ENCODE assay signal across 1 fruit fly cellular context in genomic region chr3R:27208724-27209343, dm6.
A peak's percentile ranks its signal among the peaks of the same experiment; 100 is the strongest.
TF ChIP-seq lines count a peak whose summit lies in the region.

No protein-coding gene starts in this region.

TF ChIP-seq in whole organism, embryonic, 481 proteins besides CTCF, POLR2A, EP300 and RAD21 (continued from another document and continues in another):
- TF ChIP-seq CG8290 (GFP tag; optimal IDR thresholded peaks at IDR 0.05; lab: Kevin White, UChicago) (peak; percentile 27), CG8290 (tag; optimal IDR thresholded peaks at IDR 0.05; lab: Kevin White, UChicago) (peak in 1 of 2 experiments; percentile 24), Rx (GFP tag; IDR thresholded peaks at IDR 0.05; lab: Robert Waterston, UW) (no peak), CG2116 (GFP tag; optimal IDR thresholded peaks at IDR 0.05; lab: Kevin White, UChicago) (peak; percentile 4), CG10979 (tag; optimal IDR thresholded peaks at IDR 0.05; lab: Kevin White, UChicago) (peak; percentile 3), CG3847 (GFP tag; IDR thresholded peaks at IDR 0.05; lab: Robert Waterston, UW) (peak; percentile 36), Drgx (GFP tag; IDR thresholded peaks at IDR 0.05; lab: Robert Waterston, UW) (no peak), h (optimal IDR thresholded peaks at IDR 0.05; lab: Kevin White, UChicago) (no peak), Sry-δ (GFP tag; optimal IDR thresholded peaks at IDR 0.05; lab: Kevin White, UChicago) (peak; percentile 19), CG6813 (GFP tag; optimal IDR thresholded peaks at IDR 0.05; lab: Kevin White, UChicago) (peak; percentile 57), Doc2 (GFP tag; IDR thresholded peaks at IDR 0.05; lab: Robert Waterston, UW) (no peak), CG12299 (tag; optimal IDR thresholded peaks at IDR 0.05; lab: Kevin White, UChicago) (no peak), CG31365 (tag; optimal IDR thresholded peaks at IDR 0.05; lab: Kevin White, UChicago) (no peak), Ptx1 (GFP tag; IDR thresholded peaks at IDR 0.05; lab: Robert Waterston, UW) (0 out of 2 replicates have a peak, but pooled peaks have one; percentile 15), CG6175 (GFP tag; IDR thresholded peaks at IDR 0.05; lab: Robert Waterston, UW) (no peak), knrl (GFP tag; IDR thresholded peaks at IDR 0.05; lab: Robert Waterston, UW; ENCODE audit: partially characterized antibody) (no peak), CG17361 (GFP tag; IDR thresholded peaks at IDR 0.05; lab: Robert Waterston, UW) (0 out of 3 replicates have a peak, but pooled peaks have one; percentile 12), unc-4 (GFP tag; IDR thresholded peaks at IDR 0.05; lab: Robert Waterston, UW; ENCODE audit: partially characterized antibody) (no peak), CG12236 (GFP tag; optimal IDR thresholded peaks at IDR 0.05; lab: Kevin White, UChicago) (peak; percentile 45), fd96Cb (tag; optimal IDR thresholded peaks at IDR 0.05; lab: Kevin White, UChicago) (peak; percentile 0), Lim3 (GFP tag; IDR thresholded peaks at IDR 0.05; lab: Robert Waterston, UW) (no peak), CG17359 (tag; optimal IDR thresholded peaks at IDR 0.05; lab: Kevin White, UChicago) (peak; percentile 60), Oli (tag; optimal IDR thresholded peaks at IDR 0.05; lab: Kevin White, UChicago) (no peak), sr (GFP tag; IDR thresholded peaks at IDR 0.05; lab: Robert Waterston, UW) (peak; percentile 52; the same call in 1 of the 3 replicates), CG12155 (GFP tag; optimal IDR thresholded peaks at IDR 0.05; lab: Kevin White, UChicago) (no peak), scrt (GFP tag; optimal IDR thresholded peaks at IDR 0.05; lab: Kevin White, UChicago) (no peak), CG17186 (GFP tag; optimal IDR thresholded peaks at IDR 0.05; lab: Kevin White, UChicago) (no peak), Elba2 (GFP tag; optimal IDR thresholded peaks at IDR 0.05; lab: Kevin White, UChicago) (no peak), ase (GFP tag; IDR thresholded peaks at IDR 0.05; lab: Robert Waterston, UW) (peak; percentile 52; the same call in 1 of the 3 replicates), nmo (GFP tag; optimal IDR thresholded peaks at IDR 0.05; lab: Kevin White, UChicago) (no peak), CG14014 (GFP tag; IDR thresholded peaks at IDR 0.05; lab: Robert Waterston, UW) (peak; percentile 27; the same call in 1 of the 2 replicates), usp (GFP tag; optimal IDR thresholded peaks at IDR 0.05; lab: Kevin White, UChicago) (no peak), grn (GFP tag; optimal IDR thresholded peaks at IDR 0.05; lab: Kevin White, UChicago) (peak; percentile 26), Nf-YB (GFP tag; optimal IDR thresholded peaks at IDR 0.05; lab: Kevin White, UChicago) (peak; percentile 9), Mad (GFP tag; optimal IDR thresholded peaks at IDR 0.05; lab: Kevin White, UChicago) (no peak), CG16779 (GFP tag; IDR thresholded peaks at IDR 0.05; lab: Robert Waterston, UW) (no peak), CkIIα-i1 (GFP tag; IDR thresholded peaks at IDR 0.05; lab: Robert Waterston, UW) (no peak), Dad (GFP tag; optimal IDR thresholded peaks at IDR 0.05; lab: Kevin White, UChicago) (no peak), CG13287 (GFP tag; IDR thresholded peaks at IDR 0.05; lab: Robert Waterston, UW; ENCODE audit: partially characterized antibody) (no peak), ara (GFP tag; IDR thresholded peaks at IDR 0.05; lab: Robert Waterston, UW) (peak; percentile 69), CG13775 (GFP tag; optimal IDR thresholded peaks at IDR 0.05; lab: Kevin White, UChicago) (no peak), Tbp (GFP tag; optimal IDR thresholded peaks at IDR 0.05; lab: Kevin White, UChicago) (no peak), BEAF-32 (GFP tag; optimal IDR thresholded peaks at IDR 0.05; lab: Kevin White, UChicago) (no peak), CG12659 (GFP tag; optimal IDR thresholded peaks at IDR 0.05; lab: Kevin White, UChicago) (peak; percentile 36), yki (optimal IDR thresholded peaks at IDR 0.05; lab: Kevin White, UChicago) (no peak), CG16815 (GFP tag; optimal IDR thresholded peaks at IDR 0.05; lab: Kevin White, UChicago) (no peak), CG9437 (GFP tag; optimal IDR thresholded peaks at IDR 0.05; lab: Kevin White, UChicago) (no peak), psq (GFP tag; optimal IDR thresholded peaks at IDR 0.05; lab: Kevin White, UChicago) (no peak), CG1529 (GFP tag; optimal IDR thresholded peaks at IDR 0.05; lab: Kevin White, UChicago) (peak; percentile 5), dm (GFP tag; optimal IDR thresholded peaks at IDR 0.05; lab: Kevin White, UChicago) (peak; percentile 7), Abd-B (GFP tag; optimal IDR thresholded peaks at IDR 0.05; lab: Kevin White, UChicago) (no peak), CG8944 (GFP tag; optimal IDR thresholded peaks at IDR 0.05; lab: Kevin White, UChicago) (peak; percentile 17), CG17328 (GFP tag; IDR thresholded peaks at IDR 0.05; lab: Robert Waterston, UW) (peak; percentile 47; the same call in 1 of the 2 replicates), cg (GFP tag; optimal IDR thresholded peaks at IDR 0.05; lab: Kevin White, UChicago) (no peak), CG16863 (GFP tag; optimal IDR thresholded peaks at IDR 0.05; lab: Kevin White, UChicago) (peak; percentile 43), B-H1 (GFP tag; IDR thresholded peaks at IDR 0.05; lab: Robert Waterston, UW) (peak; percentile 33; the same call in 1 of the 3 replicates), Awh (GFP tag; IDR thresholded peaks at IDR 0.05; lab: Robert Waterston, UW) (peak; percentile 84), sug (tag; optimal IDR thresholded peaks at IDR 0.05; lab: Kevin White, UChicago) (no peak), Vsx1 (GFP tag; optimal IDR thresholded peaks at IDR 0.05; lab: Kevin White, UChicago) (peak; percentile 54), zen (tag; optimal IDR thresholded peaks at IDR 0.05; lab: Kevin White, UChicago) (peak; percentile 43), wor (GFP tag; IDR thresholded peaks at IDR 0.05; lab: Robert Waterston, UW) (no peak), Doc3 (GFP tag; IDR thresholded peaks at IDR 0.05; lab: Robert Waterston, UW; ENCODE audit: partially characterized antibody) (no peak), CG4707 (GFP tag; optimal IDR thresholded peaks at IDR 0.05; lab: Kevin White, UChicago) (peak; percentile 8), CG10565 (GFP tag; optimal IDR thresholded peaks at IDR 0.05; lab: Kevin White, UChicago) (no peak), insv (GFP tag; optimal IDR thresholded peaks at IDR 0.05; lab: Kevin White, UChicago) (no peak), jumu (GFP tag; optimal IDR thresholded peaks at IDR 0.05; lab: Kevin White, UChicago) (no peak), E2f2 (GFP tag; IDR thresholded peaks at IDR 0.05; lab: Robert Waterston, UW) (0 out of 2 replicates have a peak, but pooled peaks have one; percentile 10), inv (GFP tag; IDR thresholded peaks at IDR 0.05; lab: Robert Waterston, UW; ENCODE audit: partially characterized antibody) (no peak), CG15514 (GFP tag; optimal IDR thresholded peaks at IDR 0.05; lab: Kevin White, UChicago) (peak; percentile 12), pan (optimal IDR thresholded peaks at IDR 0.05; lab: Kevin White, UChicago) (no peak), pan (GFP tag; optimal IDR thresholded peaks at IDR 0.05 in 1 of 2, IDR thresholded peaks at IDR 0.05 in 1 of 2) (peak in 1 of 2 experiments; percentile 60), al (GFP tag; IDR thresholded peaks at IDR 0.05; lab: Robert Waterston, UW) (peak; percentile 31; the same call in 1 of the 2 replicates), sens-2 (GFP tag; IDR thresholded peaks at IDR 0.05; lab: Robert Waterston, UW) (no peak), CG14050 (GFP tag; IDR thresholded peaks at IDR 0.05; lab: Robert Waterston, UW) (no peak), CG12104 (GFP tag; optimal IDR thresholded peaks at IDR 0.05; lab: Kevin White, UChicago) (peak; percentile 2), Atf-2 (GFP tag; optimal IDR thresholded peaks at IDR 0.05; lab: Kevin White, UChicago) (no peak), hth (optimal IDR thresholded peaks at IDR 0.05; lab: Kevin White, UChicago) (no peak), dysf (GFP tag; IDR thresholded peaks at IDR 0.05; lab: Robert Waterston, UW) (peak; percentile 6; the same call in 1 of the 3 replicates), CG10267 (tag; optimal IDR thresholded peaks at IDR 0.05; lab: Kevin White, UChicago) (no peak), Pdp1 (GFP tag; optimal IDR thresholded peaks at IDR 0.05; lab: Kevin White, UChicago) (peak; percentile 2 to 25), ems (GFP tag; optimal IDR thresholded peaks at IDR 0.05; lab: Kevin White, UChicago) (no peak), CG6272 (GFP tag; IDR thresholded peaks at IDR 0.05; lab: Robert Waterston, UW) (no peak), CG10321 (GFP tag; IDR thresholded peaks at IDR 0.05; lab: Robert Waterston, UW) (no peak), Dip3 (GFP tag; optimal IDR thresholded peaks at IDR 0.05; lab: Kevin White, UChicago) (no peak), tup (GFP tag; optimal IDR thresholded peaks at IDR 0.05; lab: Kevin White, UChicago) (peak; percentile 38), trh (GFP tag; optimal IDR thresholded peaks at IDR 0.05; lab: Kevin White, UChicago) (peak; percentile 35), Antp (GFP tag; optimal IDR thresholded peaks at IDR 0.05; lab: Kevin White, UChicago) (peak; percentile 1), cas (GFP tag; IDR thresholded peaks at IDR 0.05; lab: Robert Waterston, UW) (no peak), CG34224 (GFP tag; IDR thresholded peaks at IDR 0.05; lab: Robert Waterston, UW; ENCODE audit: partially characterized antibody) (no peak), esg (GFP tag; conservative IDR thresholded peaks at IDR 0.05; lab: Robert Waterston, UW) (no peak), sim (GFP tag; IDR thresholded peaks at IDR 0.05; lab: Robert Waterston, UW) (peak; percentile 63; the same call in 1 of the 2 replicates), CG17912 (GFP tag; optimal IDR thresholded peaks at IDR 0.05; lab: Kevin White, UChicago) (no peak), CG11695 (GFP tag; IDR thresholded peaks at IDR 0.05; lab: Robert Waterston, UW) (peak; percentile 58; the same call in 1 of the 3 replicates), dmrt99B (tag; optimal IDR thresholded peaks at IDR 0.05; lab: Kevin White, UChicago) (peak; percentile 44), Hr51 (GFP tag; optimal IDR thresholded peaks at IDR 0.05; lab: Kevin White, UChicago) (peak in 1 of 2 experiments; percentile 24), dimm (GFP tag; IDR thresholded peaks at IDR 0.05; lab: Robert Waterston, UW) (no peak), CG5953 (GFP tag; IDR thresholded peaks at IDR 0.05; lab: Robert Waterston, UW) (peak; percentile 59; the same call in 1 of the 2 replicates), fu2 (GFP tag; optimal IDR thresholded peaks at IDR 0.05; lab: Kevin White, UChicago) (no peak), CG4282 (GFP tag; optimal IDR thresholded peaks at IDR 0.05; lab: Kevin White, UChicago) (no peak), CG2875 (GFP tag; optimal IDR thresholded peaks at IDR 0.05; lab: Kevin White, UChicago) (peak; percentile 66), CG4730 (GFP tag; IDR thresholded peaks at IDR 0.05; lab: Robert Waterston, UW) (no peak), tna (GFP tag; IDR thresholded peaks at IDR 0.05; lab: Robert Waterston, UW; ENCODE audit: partially characterized antibody) (no peak), CG10431 (GFP tag; optimal IDR thresholded peaks at IDR 0.05; lab: Kevin White, UChicago) (peak; percentile 10), CG1792 (GFP tag; optimal IDR thresholded peaks at IDR 0.05; lab: Kevin White, UChicago) (no peak), crol (GFP tag; IDR thresholded peaks at IDR 0.05; lab: Robert Waterston, UW) (no peak), pnt (GFP tag; optimal IDR thresholded peaks at IDR 0.05; lab: Kevin White, UChicago) (peak; percentile 53), ftz-f1 (GFP tag; optimal IDR thresholded peaks at IDR 0.05; lab: Kevin White, UChicago) (no peak), CG13624 (GFP tag; optimal IDR thresholded peaks at IDR 0.05; lab: Kevin White, UChicago) (no peak), Xrp1 (GFP tag; IDR thresholded peaks at IDR 0.05; lab: Robert Waterston, UW) (peak; percentile 68; the same call in 1 of the 2 replicates), Gug (GFP tag; IDR thresholded peaks at IDR 0.05; lab: Robert Waterston, UW) (no peak), CG16813 (GFP tag; IDR thresholded peaks at IDR 0.05; lab: Robert Waterston, UW; ENCODE audit: partially characterized antibody) (no peak), CG32772 (GFP tag; IDR thresholded peaks at IDR 0.05; lab: Robert Waterston, UW) (no peak), CG6765 (GFP tag; optimal IDR thresholded peaks at IDR 0.05; lab: Kevin White, UChicago) (peak; percentile 25), cad (GFP tag; optimal IDR thresholded peaks at IDR 0.05; lab: Kevin White, UChicago) (no peak), dpn (GFP tag; optimal IDR thresholded peaks at IDR 0.05; lab: Kevin White, UChicago) (peak in 1 of 2 experiments; percentile 9), chm (GFP tag; IDR thresholded peaks at IDR 0.05; lab: Robert Waterston, UW) (peak; percentile 19; the same call in 1 of the 2 replicates), danr (GFP tag; IDR thresholded peaks at IDR 0.05; lab: Robert Waterston, UW) (no peak), CG34376 (GFP tag; optimal IDR thresholded peaks at IDR 0.05; lab: Kevin White, UChicago) (no peak), CG32532 (GFP tag; IDR thresholded peaks at IDR 0.05; lab: Robert Waterston, UW) (peak; percentile 38; the same call in 1 of the 2 replicates), tap (tag; optimal IDR thresholded peaks at IDR 0.05; lab: Kevin White, UChicago) (peak; percentile 30), btn (GFP tag; optimal IDR thresholded peaks at IDR 0.05; lab: Kevin White, UChicago) (peak; percentile 36), trem (tag; optimal IDR thresholded peaks at IDR 0.05; lab: Kevin White, UChicago) (no peak), Dll (GFP tag; IDR thresholded peaks at IDR 0.05; lab: Robert Waterston, UW; ENCODE audit: partially characterized antibody) (no peak), zfh1 (GFP tag; IDR thresholded peaks at IDR 0.05; lab: Robert Waterston, UW) (peak; percentile 64; the same call in 1 of the 3 replicates), Nf-YA (GFP tag; IDR thresholded peaks at IDR 0.05; lab: Robert Waterston, UW) (peak; percentile 64), CG9932 (GFP tag; IDR thresholded peaks at IDR 0.05; lab: Robert Waterston, UW) (peak; percentile 42; the same call in 1 of the 2 replicates), onecut (GFP tag; IDR thresholded peaks at IDR 0.05; lab: Robert Waterston, UW) (peak; percentile 59), Dfd (GFP tag; optimal IDR thresholded peaks at IDR 0.05; lab: Kevin White, UChicago) (no peak), ac (GFP tag; optimal IDR thresholded peaks at IDR 0.05; lab: Kevin White, UChicago) (peak; percentile 15), ato (GFP tag; IDR thresholded peaks at IDR 0.05; lab: Robert Waterston, UW; ENCODE audit: partially characterized antibody) (no peak), Kr (GFP tag; optimal IDR thresholded peaks at IDR 0.05; lab: Kevin White, UChicago) (no peak)
